Worm (Caenorhabditis elegans): ENCODE results near the gene F56C9.8.

The F56C9.8 gene

DNA sequence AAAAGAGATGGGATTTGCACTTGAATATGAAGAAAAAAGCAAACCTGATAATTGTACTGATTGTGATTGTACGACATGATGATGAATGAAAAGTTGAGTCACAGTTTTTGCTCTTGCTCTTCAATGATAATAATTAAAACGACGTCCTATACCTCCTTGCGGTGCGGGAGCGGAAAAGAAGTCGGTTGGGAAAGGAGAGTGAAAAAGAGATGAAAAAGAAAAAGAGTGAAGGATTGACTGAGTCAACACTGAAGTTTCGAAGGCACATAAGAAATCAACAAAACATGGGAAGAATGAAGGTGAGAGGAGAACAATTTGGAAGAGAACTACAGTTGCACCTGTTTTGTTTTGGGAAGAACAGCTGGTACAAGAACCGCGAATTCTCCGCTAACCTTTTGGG lies at the start of gene F56C9.8:
Gene F56C9.8 (minus strand): TSS at position 120 of the 400 bp plus-strand sequence.
- TF ChIP-seq nhr-42 (GFP tag; IDR thresholded peaks at IDR 0.05) (no peak), dpl-1 (GFP tag; optimal IDR thresholded peaks at IDR 0.05) (no peak), sdz-12 (GFP tag; optimal IDR thresholded peaks at IDR 0.05) (no peak), dmd-6 (GFP tag; IDR thresholded peaks at IDR 0.05) (no peak), daf-8 (GFP tag; IDR thresholded peaks at IDR 0.05) (no peak), hlh-11 (tag; optimal IDR thresholded peaks at IDR 0.05) (peak; percentile 8), egl-27 (tag; optimal IDR thresholded peaks at IDR 0.05) (no peak), lin-15B (tag; optimal IDR thresholded peaks at IDR 0.05) (no peak), dve-1 (tag; optimal IDR thresholded peaks at IDR 0.05; ENCODE audit: insufficient read depth) (no peak), mep-1 (tag; optimal IDR thresholded peaks at IDR 0.05) (no peak), lin-13 (GFP tag; optimal IDR thresholded peaks at IDR 0.05) (no peak), unc-39 (tag; optimal IDR thresholded peaks at IDR 0.05) (no peak), hmg-1.1 (GFP tag; IDR thresholded peaks at IDR 0.05) (no peak), nhr-48 (tag; optimal IDR thresholded peaks at IDR 0.05) (no peak), daf-16 (GFP tag; optimal IDR thresholded peaks at IDR 0.05) (no peak), daf-16 (tag; optimal IDR thresholded peaks at IDR 0.05) (peak; percentile 56), set-16 (GFP tag; IDR thresholded peaks at IDR 0.05) (no peak), dmd-9 (GFP tag; IDR thresholded peaks at IDR 0.05) (no peak), T26A8.4 (GFP tag; IDR thresholded peaks at IDR 0.05) (no peak), R02D3.7 (tag; optimal IDR thresholded peaks at IDR 0.05) (no peak), unc-130 (GFP tag; optimal IDR thresholded peaks at IDR 0.05) (no peak), duxl-1 (tag; optimal IDR thresholded peaks at IDR 0.05; ENCODE audit: poor library complexity) (no peak), fos-1 (tag; optimal IDR thresholded peaks at IDR 0.05) (no peak), spr-1 (tag; optimal IDR thresholded peaks at IDR 0.05) (no peak), pqm-1 (tag; optimal IDR thresholded peaks at IDR 0.05) (peak; percentile 26), F26F4.8 (GFP tag; conservative IDR thresholded peaks at IDR 0.05) (no peak), lsy-2 (tag; optimal IDR thresholded peaks at IDR 0.05) (no peak)

- TF ChIP-seq gei-8 (GFP tag; optimal IDR thresholded peaks at IDR 0.05) (no peak), daf-16 (GFP tag; optimal IDR thresholded peaks at IDR 0.05) (no peak), daf-16 (tag; optimal IDR thresholded peaks at IDR 0.05) (no peak), lin-13 (GFP tag; optimal IDR thresholded peaks at IDR 0.05) (no peak), R02D3.7 (tag; optimal IDR thresholded peaks at IDR 0.05) (no peak), unc-130 (GFP tag; optimal IDR thresholded peaks at IDR 0.05) (no peak), attf-4 (tag; optimal IDR thresholded peaks at IDR 0.05) (no peak), daf-12 (tag; optimal IDR thresholded peaks at IDR 0.05) (no peak), zag-1 (tag; optimal IDR thresholded peaks at IDR 0.05) (no peak), rbr-2 (tag; optimal IDR thresholded peaks at IDR 0.05) (no peak), mep-1 (tag; optimal IDR thresholded peaks at IDR 0.05) (no peak), mes-2 (tag; optimal IDR thresholded peaks at IDR 0.05; ENCODE audit: poor library complexity, severe bottlenecking) (no peak), nhr-41 (GFP tag; IDR thresholded peaks at IDR 0.05) (no peak), pha-4 (GFP tag; IDR thresholded peaks at IDR 0.05) (no peak), pha-4 (tag; optimal IDR thresholded peaks at IDR 0.05) (no peak), nhr-76 (tag; optimal IDR thresholded peaks at IDR 0.05) (no peak), mdt-29 (GFP tag; IDR thresholded peaks at IDR 0.05) (no peak), snpc-1.2 (GFP tag; IDR thresholded peaks at IDR 0.05) (no peak)
These were observed 47.9 kb upstream of the F56C9.8 start, which contains the start of the genes T20B12.5 and T20B12.4 for ce11 chrIII:7367012-7367760. T20B12.5 (minus strand) TSS chrIII:7367112. T20B12.4 (plus strand) TSS chrIII:7367710.
